Worm (Caenorhabditis elegans): Measurements from ENCODE around the gene F35A5.2.

Gene F35A5.2

ce11 chrX:3804837-3805236, at the start of gene F35A5.2:
Gene F35A5.2, plus strand, starts transcription at chrX:3805137.
- TF ChIP-seq nhr-237 (tag; optimal IDR thresholded peaks at IDR 0.05) (no peak), ceh-39 (tag; optimal IDR thresholded peaks at IDR 0.05) (no peak), flh-1 (GFP tag; optimal IDR thresholded peaks at IDR 0.05) (no peak), nhr-28 (tag; optimal IDR thresholded peaks at IDR 0.05) (no peak), unc-62 (GFP tag; optimal IDR thresholded peaks at IDR 0.05) (no peak), nhr-76 (tag; optimal IDR thresholded peaks at IDR 0.05) (no peak), mls-2 (tag; optimal IDR thresholded peaks at IDR 0.05) (no peak), tbx-8 (GFP tag; optimal IDR thresholded peaks at IDR 0.05) (no peak), sem-2 (GFP tag; optimal IDR thresholded peaks at IDR 0.05) (no peak), ztf-11 (tag; optimal IDR thresholded peaks at IDR 0.05) (no peak), hlh-1 (tag; optimal IDR thresholded peaks at IDR 0.05) (no peak), M03D4.4 (tag; optimal IDR thresholded peaks at IDR 0.05) (no peak)

- TF ChIP-seq ham-2 (GFP tag; optimal IDR thresholded peaks at IDR 0.05) (no peak), mls-2 (tag; optimal IDR thresholded peaks at IDR 0.05) (no peak), nhr-76 (tag; optimal IDR thresholded peaks at IDR 0.05) (no peak), ceh-39 (tag; optimal IDR thresholded peaks at IDR 0.05) (no peak), lin-13 (tag; optimal IDR thresholded peaks at IDR 0.05) (no peak), ces-1 (GFP tag; optimal IDR thresholded peaks at IDR 0.05) (no peak), ztf-11 (tag; optimal IDR thresholded peaks at IDR 0.05) (no peak)
These were observed 49.2 kb upstream of the F35A5.2 start for ce11 chrX:3755753-3756152.

ce11 chrX:3756238-3756637, 48.7 kb upstream of the F35A5.2 start:
- TF ChIP-seq snpc-4 (tag; optimal IDR thresholded peaks at IDR 0.05) (no peak), sem-2 (GFP tag; optimal IDR thresholded peaks at IDR 0.05) (no peak), unc-62 (GFP tag; optimal IDR thresholded peaks at IDR 0.05) (no peak), mep-1 (tag; optimal IDR thresholded peaks at IDR 0.05) (no peak), cnd-1 (tag; optimal IDR thresholded peaks at IDR 0.05) (no peak), sptf-1 (tag; optimal IDR thresholded peaks at IDR 0.05) (no peak), hlh-1 (tag; optimal IDR thresholded peaks at IDR 0.05) (no peak), nhr-76 (tag; optimal IDR thresholded peaks at IDR 0.05) (no peak), lsy-2 (tag; optimal IDR thresholded peaks at IDR 0.05) (no peak), elt-1 (tag; optimal IDR thresholded peaks at IDR 0.05; ENCODE audit: borderline replicate concordance, insufficient read depth) (no peak), ceh-39 (tag; optimal IDR thresholded peaks at IDR 0.05) (no peak), ces-1 (GFP tag; optimal IDR thresholded peaks at IDR 0.05) (no peak), flh-1 (GFP tag; optimal IDR thresholded peaks at IDR 0.05) (no peak)

DNA sequence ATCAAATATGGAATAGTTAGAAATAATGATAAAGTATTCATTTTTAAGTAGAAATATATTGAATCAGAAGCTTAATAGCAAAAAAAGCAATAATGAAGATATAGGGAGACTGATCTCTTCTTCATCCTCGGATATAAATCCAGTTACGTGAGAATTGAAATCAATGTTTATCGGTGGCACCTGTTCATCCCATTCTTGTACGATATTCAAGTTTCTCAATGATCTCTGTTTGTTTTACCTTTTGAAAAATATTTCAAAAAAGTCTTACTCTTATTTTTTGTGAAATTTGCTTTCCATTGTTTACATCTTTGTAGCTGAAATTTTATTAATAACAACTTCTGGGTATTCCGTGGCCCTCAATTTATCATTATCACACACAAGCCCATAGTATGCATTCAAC, 46.5 kb upstream of the F35A5.2 start, which contains the start of gene T14G12.12:
T14G12.12 (minus strand) TSS at position 101 of the 400 bp plus-strand sequence.
- TF ChIP-seq mls-2 (tag; optimal IDR thresholded peaks at IDR 0.05) (no peak), ztf-11 (tag; optimal IDR thresholded peaks at IDR 0.05) (no peak), bed-3 (GFP tag; optimal IDR thresholded peaks at IDR 0.05) (no peak), lin-13 (tag; optimal IDR thresholded peaks at IDR 0.05) (no peak), mep-1 (tag; optimal IDR thresholded peaks at IDR 0.05) (no peak), nhr-12 (tag; optimal IDR thresholded peaks at IDR 0.05) (no peak), ham-2 (GFP tag; optimal IDR thresholded peaks at IDR 0.05) (no peak), lsy-2 (tag; optimal IDR thresholded peaks at IDR 0.05) (no peak), unc-39 (tag; optimal IDR thresholded peaks at IDR 0.05) (no peak)

ce11 chrX:3759345-3759744, 45.6 kb upstream of the F35A5.2 start, which contains the start of gene T14G12.6:
Gene T14G12.6, minus strand, starts transcription at chrX:3759445.
- TF ChIP-seq elt-3 (tag; optimal IDR thresholded peaks at IDR 0.05) (peak; percentile 1), pha-4 (tag; optimal IDR thresholded peaks at IDR 0.05) (no peak)

ce11 chrX:3759820-3760219, 45.1 kb upstream of the F35A5.2 start:
- TF ChIP-seq snpc-4 (tag; optimal IDR thresholded peaks at IDR 0.05): no peak
- TF ChIP-seq drap-1 (GFP tag; optimal IDR thresholded peaks at IDR 0.05): no peak

DNA sequence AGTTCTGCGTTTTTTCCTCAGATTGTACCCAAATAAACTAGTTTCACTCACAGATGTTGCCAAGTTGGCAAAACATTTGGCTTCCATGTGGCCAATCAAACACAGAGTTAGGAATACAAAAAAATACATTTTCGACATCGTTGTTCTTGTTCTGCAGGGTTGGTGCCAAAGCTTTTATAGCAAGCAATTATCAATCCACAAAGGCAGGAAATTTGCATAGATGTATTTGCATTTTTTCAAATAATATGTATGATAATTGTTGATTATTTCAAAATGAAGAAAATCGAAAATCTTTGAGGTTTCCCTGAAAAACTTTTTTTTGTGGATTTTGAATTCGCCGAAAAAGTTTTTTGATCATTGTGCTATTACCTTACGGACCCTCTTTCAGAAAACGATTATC, 42.5 kb upstream of the F35A5.2 start, which contains the start of gene T14G12.11:
T14G12.11 (minus strand) TSS at position 138 of the 400 bp plus-strand sequence.
- TF ChIP-seq pha-4 (tag; optimal IDR thresholded peaks at IDR 0.05) (no peak), unc-39 (tag; optimal IDR thresholded peaks at IDR 0.05) (no peak), M03D4.4 (tag; optimal IDR thresholded peaks at IDR 0.05) (no peak), tbx-8 (GFP tag; optimal IDR thresholded peaks at IDR 0.05) (no peak), elt-3 (tag; optimal IDR thresholded peaks at IDR 0.05) (no peak), ceh-43 (GFP tag; optimal IDR thresholded peaks at IDR 0.05) (no peak), blmp-1 (tag; optimal IDR thresholded peaks at IDR 0.05) (no peak), unc-120 (tag; optimal IDR thresholded peaks at IDR 0.05; ENCODE audit: poor library complexity, severe bottlenecking) (no peak), ceh-39 (tag; optimal IDR thresholded peaks at IDR 0.05) (no peak), nhr-2 (tag; optimal IDR thresholded peaks at IDR 0.05) (no peak), sptf-1 (tag; optimal IDR thresholded peaks at IDR 0.05) (no peak), nhr-28 (tag; optimal IDR thresholded peaks at IDR 0.05) (no peak), mls-2 (tag; optimal IDR thresholded peaks at IDR 0.05) (no peak), snpc-4 (tag; optimal IDR thresholded peaks at IDR 0.05) (no peak), sem-2 (GFP tag; optimal IDR thresholded peaks at IDR 0.05) (no peak)

Measured in whole organism, mixed stage, embryonic.